Fruit fly (Drosophila melanogaster): ENCODE results near the gene CG15754.
A peak's percentile ranks its signal among the peaks of the same experiment; 100 is the strongest.

DNA sequence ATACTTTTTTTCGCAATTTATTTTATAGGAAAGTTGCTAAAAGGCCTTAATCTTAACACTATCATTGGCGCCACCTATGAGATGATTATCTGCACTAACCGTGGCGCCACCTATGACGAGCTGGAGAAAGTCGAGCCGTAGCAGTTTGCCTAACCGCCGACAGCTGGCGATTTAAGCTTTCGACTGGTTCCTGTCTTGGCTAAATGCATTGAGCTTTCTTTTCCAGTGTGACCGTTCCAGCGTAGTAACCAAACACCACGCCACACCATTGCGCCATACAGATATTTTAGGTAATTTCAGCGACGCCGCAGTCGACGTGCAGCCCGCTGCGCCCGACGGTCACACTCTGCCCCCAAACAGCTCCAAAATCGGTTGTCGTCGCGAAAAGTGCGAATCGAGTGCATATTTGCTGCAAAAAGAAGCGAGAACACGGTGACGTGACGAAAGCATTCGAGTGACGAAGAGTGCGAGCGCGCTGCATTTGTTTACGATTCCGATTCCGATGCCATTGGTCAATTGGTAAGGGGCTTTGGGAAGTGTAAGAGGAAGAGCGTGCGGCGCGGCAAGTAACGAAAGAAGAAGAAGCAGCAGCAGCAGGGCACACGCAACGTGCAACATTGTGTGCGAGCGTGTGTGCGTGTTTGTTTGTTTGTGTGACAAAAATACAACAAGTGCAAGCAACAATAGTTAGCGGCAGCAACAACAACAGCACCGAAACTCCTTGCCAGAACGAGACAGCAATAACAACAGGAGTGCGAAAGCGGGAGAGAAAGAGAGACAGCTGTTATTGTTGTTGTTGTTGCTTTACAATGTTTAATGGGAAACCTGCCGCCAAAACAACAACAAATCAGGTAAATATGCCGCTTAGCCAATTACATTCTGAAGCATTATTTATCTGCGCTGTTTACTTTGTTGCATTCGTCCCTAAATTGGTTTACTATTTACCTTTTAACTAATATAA is 36.0 kb downstream of the CG15754 start, which contains the start of the genes CG46311 and Tpst:
- peak; percentile 48; the same call in 1 of the 2 replicates for TF ChIP-seq aop (GFP tag; IDR thresholded peaks at IDR 0.05)
- TF ChIP-seq Dp (GFP tag; optimal IDR thresholded peaks at IDR 0.05): peak; percentile 51
- no peak for TF ChIP-seq ranshi (GFP tag; IDR thresholded peaks at IDR 0.05)
- TF ChIP-seq CG6854 (GFP tag; optimal IDR thresholded peaks at IDR 0.05): no peak
- TF ChIP-seq gce (GFP tag; IDR thresholded peaks at IDR 0.05): peak; percentile 47; the same call in 1 of the 3 replicates
- TF ChIP-seq dpn (GFP tag; optimal IDR thresholded peaks at IDR 0.05): peak; percentile 72 to 73
- peak; percentile 26; the same call in 1 of the 3 replicates for TF ChIP-seq jigr1 (GFP tag; IDR thresholded peaks at IDR 0.05)

Data from whole organism, embryonic.